Fruit fly (Drosophila melanogaster): Measurements from ENCODE around the gene mre11.

mre11 gene

dm6 chr2L:11268933-11269631 is 12.8 kb upstream of the mre11 start, which contains the start of gene cmet (continued):
- TF ChIP-seq CG30020 (tag; optimal IDR thresholded peaks at IDR 0.05) (peak; percentile 87), CG9727 (GFP tag; optimal IDR thresholded peaks at IDR 0.05) (peak; percentile 50), CG4707 (GFP tag; optimal IDR thresholded peaks at IDR 0.05) (no peak), CG1024 (GFP tag; IDR thresholded peaks at IDR 0.05) (peak; percentile 56; the same call in 1 of the 2 replicates), CG10147 (GFP tag; optimal IDR thresholded peaks at IDR 0.05) (no peak), fd102C (GFP tag; optimal IDR thresholded peaks at IDR 0.05) (no peak), Optix (GFP tag; IDR thresholded peaks at IDR 0.05) (peak; percentile 14; the same call in 1 of the 3 replicates), CG8089 (GFP tag; optimal IDR thresholded peaks at IDR 0.05) (no peak), Ada2b (GFP tag; IDR thresholded peaks at IDR 0.05) (peak; percentile 23; the same call in 1 of the 2 replicates), CG14441 (GFP tag; IDR thresholded peaks at IDR 0.05) (peak; percentile 24; the same call in 1 of the 2 replicates), ttk (GFP tag; IDR thresholded peaks at IDR 0.05) (peak; percentile 22; the same call in 1 of the 2 replicates), disco-r (GFP tag; optimal IDR thresholded peaks at IDR 0.05) (peak; percentile 18), HLH54F (GFP tag; optimal IDR thresholded peaks at IDR 0.05) (peak; percentile 74), CG9797 (GFP tag; optimal IDR thresholded peaks at IDR 0.05) (peak; percentile 29), CG10565 (GFP tag; optimal IDR thresholded peaks at IDR 0.05) (no peak), CG31224 (GFP tag; IDR thresholded peaks at IDR 0.05) (0 out of 2 replicates have a peak, but pooled peaks have one; percentile 30), Taf1 (GFP tag; IDR thresholded peaks at IDR 0.05) (peak; percentile 19; the same call in 1 of the 2 replicates), NC2β (GFP tag; optimal IDR thresholded peaks at IDR 0.05) (peak; percentile 52), CG7357 (GFP tag; IDR thresholded peaks at IDR 0.05) (peak; percentile 78), al (GFP tag; IDR thresholded peaks at IDR 0.05) (peak; percentile 41; the same call in 1 of the 2 replicates), CG4360 (GFP tag; IDR thresholded peaks at IDR 0.05) (no peak), Kr (GFP tag; optimal IDR thresholded peaks at IDR 0.05) (no peak), Ptx1 (GFP tag; IDR thresholded peaks at IDR 0.05) (peak; percentile 25), CG11398 (GFP tag; optimal IDR thresholded peaks at IDR 0.05) (peak; percentile 59), CG12744 (GFP tag; optimal IDR thresholded peaks at IDR 0.05) (peak; percentile 6), CG15269 (tag; optimal IDR thresholded peaks at IDR 0.05) (peak; percentile 46), cato (GFP tag; optimal IDR thresholded peaks at IDR 0.05; ENCODE audit: borderline replicate concordance) (peak; percentile 23), pb (GFP tag; optimal IDR thresholded peaks at IDR 0.05) (peak; percentile 35), pnt (GFP tag; optimal IDR thresholded peaks at IDR 0.05) (peak; percentile 60), CG15696 (tag; optimal IDR thresholded peaks at IDR 0.05) (peak; percentile 39), Med (GFP tag) (peak; percentile 93), slp2 (GFP tag; optimal IDR thresholded peaks at IDR 0.05) (peak; percentile 59), maf-S (GFP tag; optimal IDR thresholded peaks at IDR 0.05) (peak; percentile 6), CrebB (tag; optimal IDR thresholded peaks at IDR 0.05) (peak; percentile 16), ab (GFP tag; optimal IDR thresholded peaks at IDR 0.05) (peak; percentile 41), Usf (GFP tag; optimal IDR thresholded peaks at IDR 0.05) (no peak), trh (GFP tag; optimal IDR thresholded peaks at IDR 0.05) (no peak), CG4617 (GFP tag; optimal IDR thresholded peaks at IDR 0.05; ENCODE audit: borderline replicate concordance) (peak; percentile 3)

DNA sequence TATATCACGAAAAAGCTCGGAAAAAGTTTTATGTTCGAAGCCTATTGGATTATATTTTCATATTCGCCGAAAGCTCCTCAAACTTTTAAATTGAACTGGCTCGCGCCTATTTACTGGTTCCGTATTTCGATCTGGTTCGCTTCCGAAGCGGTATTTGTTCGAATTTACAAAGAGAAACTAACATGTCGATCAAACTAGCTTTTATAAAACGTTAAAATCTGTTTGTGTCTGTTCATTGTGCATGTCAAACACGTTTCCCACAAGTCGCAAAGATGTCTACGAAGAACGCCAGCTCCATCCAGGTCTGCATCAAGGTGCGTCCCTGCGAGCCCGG is 12.3 kb upstream of the mre11 start, which contains the start of gene cana:
TSS of gene cana (plus strand) at position 149 of the 334 bp plus-strand sequence.
- TF ChIP-seq Eip74EF (GFP tag; optimal IDR thresholded peaks at IDR 0.05) (no peak), E2f2 (GFP tag; IDR thresholded peaks at IDR 0.05) (peak; percentile 88), CG15514 (GFP tag; optimal IDR thresholded peaks at IDR 0.05) (peak; percentile 100), Dp (GFP tag; optimal IDR thresholded peaks at IDR 0.05) (peak; percentile 81), CG7745 (tag; optimal IDR thresholded peaks at IDR 0.05) (no peak), CG1024 (GFP tag; IDR thresholded peaks at IDR 0.05) (no peak), pzg (GFP tag; optimal IDR thresholded peaks at IDR 0.05) (peak; percentile 25), lmd (GFP tag; IDR thresholded peaks at IDR 0.05) (no peak), sima (GFP tag; optimal IDR thresholded peaks at IDR 0.05) (no peak), CG13287 (GFP tag; IDR thresholded peaks at IDR 0.05; ENCODE audit: partially characterized antibody) (peak; percentile 48), HLH3B (GFP tag; IDR thresholded peaks at IDR 0.05) (no peak), CG32772 (GFP tag; IDR thresholded peaks at IDR 0.05) (no peak), amos (GFP tag; IDR thresholded peaks at IDR 0.05; ENCODE audit: partially characterized antibody) (peak; percentile 64; the same call in 1 of the 2 replicates), CG8089 (GFP tag; optimal IDR thresholded peaks at IDR 0.05) (no peak), CG10147 (GFP tag; optimal IDR thresholded peaks at IDR 0.05) (no peak), ATbp (GFP tag; optimal IDR thresholded peaks at IDR 0.05) (no peak)

Data from whole organism, embryonic.